Worm (Caenorhabditis elegans) whole organism, young adult: ENCODE measurements around the gene ppm-1.G.

Experiments used
- D2030.7 ChIP-seq: fragments of 200-800 bp; sonication (Bioruptor generic); IDR thresholded peaks from 2 replicates; pipeline ENCODE4 v1.3.6; 2022; ENCODE audit warnings: missing genetic modification reagents, missing genetic modification characterization, missing compliant biosample characterization
- F22D6.2 ChIP-seq: sonication (generic microtip); optimal IDR thresholded peaks from 2 replicates; lab custom pipeline; 2016; ENCODE audit warnings: mild to moderate bottlenecking, missing genetic modification characterization, missing compliant biosample characterization
- F39B2.1 ChIP-seq: fragments of 200-800 bp; sonication (Bioruptor generic); IDR thresholded peaks from 2 replicates; pipeline ENCODE4 v1.3.6; 2022; ENCODE audit warnings: missing genetic modification reagents, missing genetic modification characterization, missing compliant biosample characterization
- F52B5.7 ChIP-seq: sonication (generic microtip); optimal IDR thresholded peaks from 2 replicates; lab custom pipeline; 2016; ENCODE audit warnings: mild to moderate bottlenecking, missing genetic modification characterization, missing compliant biosample characterization
- F55B11.4 ChIP-seq: sonication (generic microtip); optimal IDR thresholded peaks from 2 replicates; lab custom pipeline; 2016; ENCODE audit warnings: missing compliant biosample characterization, missing genetic modification characterization, borderline replicate concordance; ENCODE audit not compliant: insufficient read depth
- Y53G8AR.9 ChIP-seq: fragments of 200-800 bp; sonication (Bioruptor generic); conservative IDR thresholded peaks from 2 replicates; pipeline ENCODE4 v1.3.6; 2022; ENCODE audit warnings: missing genetic modification reagents, missing genetic modification characterization, missing compliant biosample characterization
- attf-3 ChIP-seq: fragments of 200-800 bp; sonication (Bioruptor generic); conservative IDR thresholded peaks from 2 replicates; pipeline ENCODE4 v1.3.6; 2022; ENCODE audit warnings: missing genetic modification reagents, missing genetic modification characterization, missing compliant biosample characterization
- ceh-27 ChIP-seq: fragments of 200-800 bp; sonication (Bioruptor generic); optimal IDR thresholded peaks from 2 replicates; lab custom pipeline; 2018; ENCODE audit warnings: mild to moderate bottlenecking, missing genetic modification characterization, moderate library complexity, missing compliant biosample characterization
- ceh-58 ChIP-seq: fragments of 200-800 bp; sonication (Bioruptor generic); IDR thresholded peaks from 2 replicates; pipeline ENCODE4 v1.3.6; 2022; ENCODE audit warnings: missing genetic modification characterization, missing compliant biosample characterization
- ceh-79 ChIP-seq: sonication (generic microtip); optimal IDR thresholded peaks from 2 replicates; lab custom pipeline; 2017; ENCODE audit warnings: mild to moderate bottlenecking, missing genetic modification characterization, missing compliant biosample characterization
- chd-7 ChIP-seq: sonication (generic microtip); optimal IDR thresholded peaks from 2 replicates; lab custom pipeline; 2016; ENCODE audit warnings: mild to moderate bottlenecking, missing genetic modification characterization, moderate library complexity, missing compliant biosample characterization
- fkh-3 ChIP-seq: sonication (generic microtip); optimal IDR thresholded peaks from 2 replicates; lab custom pipeline; 2016; ENCODE audit warnings: mild to moderate bottlenecking, missing genetic modification characterization, missing compliant biosample characterization
- hmg-1.2 ChIP-seq: fragments of 200-800 bp; sonication (Bioruptor generic); IDR thresholded peaks from 2 replicates; pipeline ENCODE4 v1.3.6; 2022; ENCODE audit warnings: missing genetic modification reagents, missing genetic modification characterization, missing compliant biosample characterization
- hmg-20 ChIP-seq: fragments of 200-800 bp; sonication (Bioruptor generic); IDR thresholded peaks from 2 replicates; pipeline ENCODE4 v1.3.6; 2022; ENCODE audit warnings: missing genetic modification reagents, missing genetic modification characterization, missing compliant biosample characterization
- hsf-1 ChIP-seq: fragments of 200-800 bp; sonication (Bioruptor generic); IDR thresholded peaks from 2 replicates; pipeline ENCODE4 v1.3.6; 2022; ENCODE audit warnings: missing genetic modification reagents, missing genetic modification characterization, missing compliant biosample characterization
- lag-1 ChIP-seq: fragments of 200-800 bp; sonication (Bioruptor generic); IDR thresholded peaks from 2 replicates; pipeline ENCODE4 v1.3.6; 2022; ENCODE audit warnings: missing genetic modification reagents, missing genetic modification characterization, missing compliant biosample characterization
- let-526 ChIP-seq: fragments of 200-800 bp; sonication (Bioruptor generic); IDR thresholded peaks from 2 replicates; pipeline ENCODE4 v1.3.6; 2022; ENCODE audit warnings: missing genetic modification reagents, missing genetic modification characterization, missing compliant biosample characterization
- lin-35 ChIP-seq, 3 experiments: fragments of 150-350 bp in 2 of 3; sonication (generic microtip) in 1 of 3; optimal IDR thresholded peaks; 2 replicates each; lab custom pipeline; 2014 to 2018; ENCODE audit warnings: missing biosample characterization in 3 of 3, missing genetic modification characterization in 3 of 3, missing genetic modification reagents in 3 of 3
- lin-40 ChIP-seq: sonication (generic microtip); optimal IDR thresholded peaks from 2 replicates; lab custom pipeline; 2016; ENCODE audit warnings: missing genetic modification characterization, mild to moderate bottlenecking, missing compliant biosample characterization, missing genotype, missing genetic modification reagents
- lir-1 ChIP-seq: fragments of 200-800 bp; sonication (Bioruptor generic); conservative IDR thresholded peaks from 2 replicates; pipeline ENCODE4 v1.3.6; 2022; ENCODE audit warnings: missing genetic modification reagents, missing genetic modification characterization, missing compliant biosample characterization
- lsy-27 ChIP-seq: sonication (generic microtip); optimal IDR thresholded peaks from 2 replicates; lab custom pipeline; 2017; ENCODE audit warnings: missing genetic modification characterization, mild to moderate bottlenecking, missing compliant biosample characterization, antibody characterized with exemption, missing genotype, borderline replicate concordance; ENCODE audit not compliant: insufficient read depth
- madf-6 ChIP-seq: fragments of 200-800 bp; sonication (Bioruptor generic); IDR thresholded peaks from 2 replicates; pipeline ENCODE4 v1.3.6; 2022; ENCODE audit warnings: missing genetic modification reagents, missing genetic modification characterization, missing compliant biosample characterization
- mxl-1 ChIP-seq: sonication (generic microtip); optimal IDR thresholded peaks from 2 replicates; lab custom pipeline; 2016; ENCODE audit warnings: missing genetic modification characterization, missing compliant biosample characterization
- nfya-1 ChIP-seq: sonication (generic microtip); optimal IDR thresholded peaks from 2 replicates; lab custom pipeline; 2017; ENCODE audit warnings: antibody characterized with exemption, missing compliant biosample characterization, missing genetic modification characterization, borderline replicate concordance; ENCODE audit not compliant: insufficient read depth
- nhr-90 ChIP-seq: sonication (generic microtip); optimal IDR thresholded peaks from 2 replicates; lab custom pipeline; 2016; ENCODE audit warnings: missing genotype, mild to moderate bottlenecking, missing genetic modification characterization, missing compliant biosample characterization
- rpc-1 ChIP-seq, 2 experiments: fragments of 150-350 bp in 1 of 2; sonication (generic microtip) in 1 of 2; optimal IDR thresholded peaks; 2 replicates each; lab custom pipeline; 2014 to 2018; ENCODE audit warnings: missing biosample characterization in 1 of 2, missing genetic modification characterization in 1 of 2, missing genetic modification reagents in 1 of 2, missing genotype in 1 of 2
- sea-2 ChIP-seq: fragments of 200-800 bp; sonication (Bioruptor generic); IDR thresholded peaks from 2 replicates; pipeline ENCODE4 v1.3.6; 2022; ENCODE audit warnings: missing genetic modification characterization, missing compliant biosample characterization
- snpc-1.3 ChIP-seq: sonication (generic microtip); optimal IDR thresholded peaks from 2 replicates; lab custom pipeline; 2017; ENCODE audit warnings: missing genetic modification characterization, mild to moderate bottlenecking, missing compliant biosample characterization, antibody characterized with exemption, moderate library complexity, missing genotype, missing genetic modification reagents; ENCODE audit not compliant: insufficient read depth
- tbp1 ChIP-seq: fragments of 200-800 bp; sonication (Bioruptor generic); optimal IDR thresholded peaks from 2 replicates; lab custom pipeline; 2018; ENCODE audit warnings: mild to moderate bottlenecking, missing genetic modification characterization, missing compliant biosample characterization
- tbx-9 ChIP-seq: sonication (generic microtip); optimal IDR thresholded peaks from 2 replicates; lab custom pipeline; 2016; ENCODE audit warnings: borderline replicate concordance, missing genetic modification characterization, inconsistent platforms, missing compliant biosample characterization
- tlf-1 ChIP-seq: fragments of 200-800 bp; sonication (Bioruptor generic); optimal IDR thresholded peaks from 2 replicates; lab custom pipeline; 2018; ENCODE audit warnings: mild to moderate bottlenecking, missing genetic modification characterization, missing compliant biosample characterization
- unc-62 ChIP-seq: fragments of 150-350 bp; optimal IDR thresholded peaks from 2 replicates; lab custom pipeline; 2014; ENCODE audit warnings: missing biosample characterization, missing genetic modification reagents, missing genetic modification characterization
- ztf-26 ChIP-seq: sonication (generic microtip); optimal IDR thresholded peaks from 2 replicates; lab custom pipeline; 2017; ENCODE audit warnings: missing genetic modification characterization, missing compliant biosample characterization

Gene ppm-1.G

ce11 chrIII:794984-795596, 11.6 kb downstream of the ppm-1.G start, which contains the start of gene trpp-11 (continued):
- TF ChIP-seq ztf-26, result no peak

- TF ChIP-seq hsf-1 (GFP tag; lab: Robert Waterston, UW), result no peak
- TF ChIP-seq let-526 (GFP tag; lab: Robert Waterston, UW), result no peak
- TF ChIP-seq F22D6.2 (tag; lab: Kevin White, UChicago), result no peak
Measured at ce11 chrIII:797507-797906, 14.0 kb downstream of the ppm-1.G start.

- TF ChIP-seq mxl-1 (tag; lab: Kevin White, UChicago) (no peak), chd-7 (tag; lab: Kevin White, UChicago) (no peak), lin-35 (GFP tag; optimal IDR thresholded peaks at IDR 0.05; lab: Kevin White, UChicago) (no peak), F39B2.1 (GFP tag; lab: Robert Waterston, UW) (no peak), lsy-27 (tag; lab: Kevin White, UChicago) (no peak), ceh-27 (GFP tag; lab: Kevin White, UChicago) (no peak), attf-3 (GFP tag; lab: Robert Waterston, UW) (no peak), D2030.7 (no peak), F22D6.2 (tag; lab: Kevin White, UChicago) (no peak), hmg-20 (no peak), ceh-58 (GFP tag; lab: Robert Waterston, UW) (no peak)
Measured at ce11 chrIII:802041-802440, 18.5 kb downstream of the ppm-1.G start.

ce11 chrIII:811544-811943, 28.0 kb downstream of the ppm-1.G start, which contains the start of gene daf-7:
TSS of gene daf-7 (plus strand) at chrIII:811844.
- no peak for TF ChIP-seq madf-6 (GFP tag; lab: Robert Waterston, UW)
- TF ChIP-seq Y53G8AR.9 (GFP tag; lab: Robert Waterston, UW), result no peak
- TF ChIP-seq rpc-1 (optimal IDR thresholded peaks at IDR 0.05; lab: Kevin White, UChicago), result no peak
- TF ChIP-seq rpc-1 (tag; optimal IDR thresholded peaks at IDR 0.05; lab: Kevin White, UChicago), result no peak
- TF ChIP-seq lsy-27 (tag; lab: Kevin White, UChicago), result no peak
- no peak for TF ChIP-seq snpc-1.3 (tag; lab: Kevin White, UChicago)
- TF ChIP-seq hmg-1.2 (GFP tag; lab: Robert Waterston, UW), result no peak
- no peak for TF ChIP-seq nfya-1 (tag; lab: Kevin White, UChicago)
- no peak for TF ChIP-seq nhr-90 (tag; lab: Kevin White, UChicago)
- no peak for TF ChIP-seq lir-1 (GFP tag; lab: Robert Waterston, UW)
- TF ChIP-seq lag-1 (GFP tag; lab: Robert Waterston, UW), result no peak
- no peak for TF ChIP-seq ceh-79 (tag; lab: Kevin White, UChicago)
- no peak for TF ChIP-seq unc-62 (GFP tag; lab: Kevin White, UChicago)
- TF ChIP-seq F52B5.7 (tag; lab: Kevin White, UChicago), result no peak
- TF ChIP-seq tbp1, result no peak
- TF ChIP-seq lin-40 (tag; lab: Kevin White, UChicago), result no peak
- TF ChIP-seq fkh-3 (tag; lab: Kevin White, UChicago), result no peak
- no peak for TF ChIP-seq F55B11.4 (tag; lab: Kevin White, UChicago)
- TF ChIP-seq tlf-1, result no peak
- TF ChIP-seq sea-2 (GFP tag; lab: Robert Waterston, UW), result no peak
- TF ChIP-seq tbx-9 (tag; lab: Kevin White, UChicago), result no peak
